Fruit fly (Drosophila melanogaster) whole organism, embryonic: ENCODE data around the gene dtn.
A peak's percentile ranks its signal among the peaks of the same experiment; 100 is the strongest.

Source experiments
- CG10462 ChIP-seq: fragments of 200-800 bp; sonication (Bioruptor generic); optimal IDR thresholded peaks from 2 replicates; lab custom pipeline; 2016; ENCODE audit warnings: missing biosample characterization, missing genetic modification characterization
- CG12744 ChIP-seq: fragments of 200-800 bp; sonication (Bioruptor generic); optimal IDR thresholded peaks from 2 replicates; lab custom pipeline; 2016; ENCODE audit warnings: missing biosample characterization, missing genetic modification characterization
- CG13123 ChIP-seq: fragments of 200-800 bp; sonication (Bioruptor generic); optimal IDR thresholded peaks from 2 replicates; lab custom pipeline; 2016; ENCODE audit warnings: missing biosample characterization, missing genetic modification characterization
- CG13424 ChIP-seq: fragments of 200-800 bp; sonication (Bioruptor generic); optimal IDR thresholded peaks from 2 replicates; lab custom pipeline; 2019; ENCODE audit warnings: missing biosample characterization, mild to moderate bottlenecking, missing genetic modification characterization, moderate library complexity
- CG16779 ChIP-seq: fragments of 200-800 bp; sonication (Bioruptor generic); IDR thresholded peaks from 2 replicates; pipeline ENCODE4 v1.3.6; 2022; ENCODE audit warnings: missing biosample characterization, missing genetic modification characterization
- CG17186 ChIP-seq: fragments of 200-800 bp; sonication (Bioruptor generic); optimal IDR thresholded peaks from 3 replicates; lab custom pipeline; 2017; ENCODE audit warnings: missing biosample characterization, missing genetic modification reagents, missing genetic modification characterization
- CG17912 ChIP-seq: fragments of 200-800 bp; sonication (Bioruptor generic); optimal IDR thresholded peaks from 2 replicates; lab custom pipeline; 2018; ENCODE audit warnings: missing biosample characterization, mild to moderate bottlenecking, missing genetic modification characterization
- CG1832 ChIP-seq: fragments of 200-800 bp; sonication (Bioruptor generic); optimal IDR thresholded peaks from 2 replicates; lab custom pipeline; 2017; ENCODE audit warnings: missing biosample characterization, mild to moderate bottlenecking, missing genetic modification characterization, inconsistent platforms
- CG18476 ChIP-seq: fragments of 200-800 bp; sonication (Bioruptor generic); optimal IDR thresholded peaks from 2 replicates; lab custom pipeline; 2016; ENCODE audit warnings: missing biosample characterization, mild to moderate bottlenecking, missing genetic modification characterization
- CG2678 ChIP-seq: fragments of 200-800 bp; sonication (Bioruptor generic); optimal IDR thresholded peaks from 3 replicates; lab custom pipeline; 2019; ENCODE audit warnings: missing biosample characterization, mild to moderate bottlenecking, missing genetic modification characterization, moderate library complexity
- CG42726 ChIP-seq: fragments of 200-800 bp; sonication (Bioruptor generic); IDR thresholded peaks from 2 replicates; pipeline ENCODE4 v1.3.6; 2022; ENCODE audit warnings: missing biosample characterization, missing genetic modification characterization; ENCODE audit not compliant: partially characterized antibody
- CG5953 ChIP-seq: fragments of 200-800 bp; sonication (Bioruptor generic); IDR thresholded peaks from 2 replicates; pipeline ENCODE4 v1.3.6; 2022; ENCODE audit warnings: missing biosample characterization, missing genetic modification characterization
- CG6854 ChIP-seq: fragments of 200-800 bp; sonication (Bioruptor generic); optimal IDR thresholded peaks from 3 replicates; lab custom pipeline; 2017; ENCODE audit warnings: missing biosample characterization, mild to moderate bottlenecking, missing genetic modification characterization
- CG7786 ChIP-seq: fragments of 200-800 bp; sonication (Bioruptor generic); optimal IDR thresholded peaks from 2 replicates; lab custom pipeline; 2016; ENCODE audit warnings: missing biosample characterization, missing genetic modification characterization
- CG8290 ChIP-seq, 3 experiments: fragments of 200-800 bp; sonication (Bioruptor generic); optimal IDR thresholded peaks; 2 replicates each; lab custom pipeline; 2016 to 2019; ENCODE audit warnings: missing biosample characterization in 3 of 3, missing genetic modification characterization in 3 of 3, mild to moderate bottlenecking in 2 of 3, moderate library complexity in 1 of 3
- CrebB ChIP-seq: fragments of 200-800 bp; sonication (Bioruptor generic); optimal IDR thresholded peaks from 3 replicates; lab custom pipeline; 2018; ENCODE audit warnings: missing biosample characterization, mild to moderate bottlenecking, missing genetic modification characterization
- Deaf1 ChIP-seq: fragments of 200-800 bp; optimal IDR thresholded peaks from 3 replicates; lab custom pipeline; 2019; ENCODE audit warnings: missing biosample characterization, mild to moderate bottlenecking, missing genetic modification characterization, moderate library complexity
- Dek ChIP-seq: fragments of 200-800 bp; sonication (Bioruptor generic); optimal IDR thresholded peaks from 3 replicates; lab custom pipeline; 2019; ENCODE audit warnings: missing biosample characterization, mild to moderate bottlenecking, missing genetic modification characterization, moderate library complexity
- Dip3 ChIP-seq: fragments of 200-800 bp; sonication (Bioruptor generic); optimal IDR thresholded peaks from 3 replicates; lab custom pipeline; 2016; ENCODE audit warnings: missing biosample characterization, missing genetic modification characterization
- Fer1 ChIP-seq: fragments of 200-800 bp; sonication (Bioruptor generic); optimal IDR thresholded peaks from 2 replicates; lab custom pipeline; 2017; ENCODE audit warnings: missing biosample characterization, mild to moderate bottlenecking, missing genetic modification characterization
- Mes4 ChIP-seq: fragments of 200-800 bp; sonication (Bioruptor generic); optimal IDR thresholded peaks from 2 replicates; lab custom pipeline; 2016; ENCODE audit warnings: missing biosample characterization, missing genetic modification characterization
- Mrtf ChIP-seq: fragments of 200-800 bp; sonication (Bioruptor generic); IDR thresholded peaks from 3 replicates; pipeline ENCODE4 v1.3.6; 2022; ENCODE audit warnings: missing biosample characterization, missing genetic modification characterization
- Opbp ChIP-seq: fragments of 200-800 bp; sonication (Bioruptor generic); IDR thresholded peaks from 3 replicates; pipeline ENCODE4 v1.3.6; 2022; ENCODE audit warnings: missing biosample characterization, missing genetic modification characterization; ENCODE audit not compliant: partially characterized antibody
- Pdp1 ChIP-seq, 2 experiments: fragments of 200-800 bp; sonication (Bioruptor generic); optimal IDR thresholded peaks; 3 replicates each; lab custom pipeline; 2016; ENCODE audit warnings: missing biosample characterization in 2 of 2, missing genetic modification characterization in 2 of 2, mild to moderate bottlenecking in 1 of 2, moderate library complexity in 1 of 2
- Ptx1 ChIP-seq: fragments of 200-800 bp; sonication (Bioruptor generic); IDR thresholded peaks from 2 replicates; pipeline ENCODE4 v1.3.6; 2022; ENCODE audit warnings: missing biosample characterization, missing genetic modification characterization
- Ravus ChIP-seq: fragments of 200-800 bp; sonication (Bioruptor generic); IDR thresholded peaks from 2 replicates; pipeline ENCODE4 v1.3.6; 2022; ENCODE audit warnings: missing biosample characterization, missing genetic modification characterization
- Six4 ChIP-seq: fragments of 200-800 bp; sonication (Bioruptor generic); optimal IDR thresholded peaks from 2 replicates; lab custom pipeline; 2016; ENCODE audit warnings: missing biosample characterization, missing genetic modification characterization
- Sox100B ChIP-seq: fragments of 200-800 bp; sonication (Bioruptor generic); optimal IDR thresholded peaks from 3 replicates; lab custom pipeline; 2018; ENCODE audit warnings: missing biosample characterization, mild to moderate bottlenecking, missing genetic modification characterization
- Sry-β ChIP-seq: fragments of 200-800 bp; sonication (Bioruptor generic); optimal IDR thresholded peaks from 2 replicates; lab custom pipeline; 2018; ENCODE audit warnings: missing biosample characterization, mild to moderate bottlenecking, missing genetic modification characterization, moderate library complexity
- Vsx1 ChIP-seq: fragments of 200-800 bp; sonication (Bioruptor generic); optimal IDR thresholded peaks from 2 replicates; lab custom pipeline; 2017; ENCODE audit warnings: missing biosample characterization, mild to moderate bottlenecking, missing genetic modification characterization, missing genetic modification reagents
- ara ChIP-seq: fragments of 200-800 bp; sonication (Bioruptor generic); IDR thresholded peaks from 2 replicates; pipeline ENCODE4 v1.3.6; 2022; ENCODE audit warnings: missing biosample characterization, missing genetic modification characterization
- bsh ChIP-seq, 2 experiments: fragments of 200-800 bp; sonication (Bioruptor generic); optimal IDR thresholded peaks; 2 replicates each; lab custom pipeline; 2017 to 2018; ENCODE audit warnings: mild to moderate bottlenecking in 2 of 2, missing biosample characterization in 2 of 2, missing genetic modification characterization in 2 of 2, moderate library complexity in 1 of 2
- ci ChIP-seq: fragments of 200-800 bp; sonication (Bioruptor generic); IDR thresholded peaks from 3 replicates; pipeline ENCODE4 v1.3.6; 2022; ENCODE audit warnings: missing biosample characterization, missing genetic modification characterization
- emc ChIP-seq: fragments of 200-800 bp; sonication (Bioruptor generic); optimal IDR thresholded peaks from 2 replicates; lab custom pipeline; 2016; ENCODE audit warnings: missing biosample characterization, missing genetic modification characterization
- fru ChIP-seq: fragments of >200 bp; optimal IDR thresholded peaks from 2 replicates; lab custom pipeline; 2017
- fu2 ChIP-seq: fragments of 200-800 bp; sonication (Bioruptor generic); optimal IDR thresholded peaks from 2 replicates; lab custom pipeline; 2016; ENCODE audit warnings: missing biosample characterization, missing genetic modification characterization
- ken ChIP-seq: fragments of 200-800 bp; sonication (Bioruptor generic); IDR thresholded peaks from 3 replicates; pipeline ENCODE4 v1.3.6; 2022; ENCODE audit warnings: missing biosample characterization, missing genetic modification characterization
- klu ChIP-seq: fragments of 200-800 bp; sonication (Bioruptor generic); IDR thresholded peaks from 2 replicates; pipeline ENCODE4 v1.3.6; 2022; ENCODE audit warnings: missing biosample characterization, missing genetic modification characterization
- knrl ChIP-seq: fragments of 200-800 bp; sonication (Bioruptor generic); IDR thresholded peaks from 3 replicates; pipeline ENCODE4 v1.3.6; 2022; ENCODE audit warnings: missing biosample characterization, missing genetic modification characterization; ENCODE audit not compliant: partially characterized antibody
- mam ChIP-seq: fragments of 200-800 bp; sonication (Bioruptor generic); optimal IDR thresholded peaks from 3 replicates; lab custom pipeline; 2016; ENCODE audit warnings: missing biosample characterization, missing genetic modification characterization
- nmo ChIP-seq: fragments of 200-800 bp; sonication (Bioruptor generic); optimal IDR thresholded peaks from 2 replicates; lab custom pipeline; 2018; ENCODE audit warnings: missing biosample characterization, mild to moderate bottlenecking, missing genetic modification characterization, moderate library complexity
- pan ChIP-seq, 4 experiments: fragments of >200 bp in 3 of 4; fragments of 200-800 bp in 1 of 4; sonication (Bioruptor generic) in 1 of 4; optimal IDR thresholded peaks in 3 of 4; IDR thresholded peaks in 1 of 4; 2 replicates each; pipeline versions ENCODE4 v1.3.6 to Lab custom; 2017 to 2022; ENCODE audit warnings: missing biosample characterization in 2 of 4, missing genetic modification characterization in 2 of 4, mixed read lengths in 1 of 4
- pzg ChIP-seq: fragments of 200-800 bp; sonication (Bioruptor generic); optimal IDR thresholded peaks from 3 replicates; lab custom pipeline; 2018; ENCODE audit warnings: missing biosample characterization, mild to moderate bottlenecking, missing genetic modification characterization, moderate library complexity
- sr ChIP-seq: fragments of 200-800 bp; sonication (Bioruptor generic); IDR thresholded peaks from 3 replicates; pipeline ENCODE4 v1.3.6; 2022; ENCODE audit warnings: missing biosample characterization, missing genetic modification characterization
- tgo ChIP-seq: fragments of 200-800 bp; sonication (Bioruptor generic); IDR thresholded peaks from 3 replicates; pipeline ENCODE4 v1.3.6; 2022; ENCODE audit warnings: missing biosample characterization, missing genetic modification characterization
- vfl ChIP-seq: fragments of 200-800 bp; sonication (Bioruptor generic); optimal IDR thresholded peaks from 2 replicates; lab custom pipeline; 2016; ENCODE audit warnings: missing biosample characterization, missing genetic modification characterization
- wdn ChIP-seq: fragments of 200-800 bp; sonication (Bioruptor generic); IDR thresholded peaks from 2 replicates; pipeline ENCODE4 v1.3.6; 2022; ENCODE audit warnings: missing biosample characterization, missing genetic modification characterization

dtn gene

DNA sequence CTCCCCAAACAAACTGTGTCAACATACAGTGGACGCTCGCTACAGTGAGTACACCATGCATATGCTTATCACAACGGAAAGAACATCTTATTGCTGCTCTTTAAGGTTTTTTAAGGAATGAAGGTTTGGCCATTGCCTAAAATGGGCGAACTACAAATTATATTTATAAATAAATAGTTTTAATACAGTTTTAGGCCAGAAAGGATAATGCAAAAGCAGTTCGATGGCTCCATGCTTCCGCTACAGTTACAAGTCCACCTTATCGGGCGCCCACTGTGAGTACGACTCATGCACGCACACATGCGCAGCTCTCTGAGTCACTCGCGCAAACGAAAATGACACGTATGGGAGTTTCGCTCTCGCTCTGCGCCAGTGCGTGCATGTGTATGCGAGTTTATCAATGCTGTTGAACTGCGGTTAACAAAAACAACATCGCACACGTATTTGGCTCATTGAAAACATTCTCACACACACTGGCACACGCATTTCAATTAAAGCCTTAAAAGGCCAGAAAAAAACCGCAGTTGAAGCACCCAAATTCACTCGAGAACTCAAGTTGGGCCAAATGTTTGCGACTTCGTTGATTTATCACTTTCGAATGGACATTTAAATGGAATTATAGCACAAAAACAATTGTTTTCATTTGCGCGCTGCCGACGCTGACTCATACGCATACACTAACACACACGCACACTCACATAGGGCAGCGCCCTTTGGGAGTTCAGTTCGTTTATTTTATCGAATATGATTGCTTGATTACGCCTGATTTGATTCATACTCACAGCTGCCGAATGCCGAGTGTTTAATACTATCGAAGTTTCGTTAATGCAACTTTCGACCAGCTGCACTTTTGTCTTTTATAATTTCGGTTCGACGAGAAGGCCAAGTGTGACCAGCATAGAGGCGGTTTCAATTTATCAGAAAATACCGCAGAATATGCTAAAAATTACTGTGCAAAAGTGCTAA, 939 bp upstream of the dtn start, which contains the start of gene sqh (continued):
- peak; percentile 63 for TF ChIP-seq Dip3 (GFP tag; lab: Kevin White, UChicago)
- no peak for TF ChIP-seq emc
- peak; percentile 44 for TF ChIP-seq CG12744
- TF ChIP-seq Dek: peak; percentile 88
- peak; percentile 3 for TF ChIP-seq Mes4 (GFP tag; lab: Kevin White, UChicago)
- peak; percentile 92 for TF ChIP-seq CG2678 (tag; lab: Kevin White, UChicago)
- peak; percentile 81 for TF ChIP-seq Ravus (GFP tag; lab: Robert Waterston, UW)
- peak; percentile 91 for TF ChIP-seq Fer1
- TF ChIP-seq Mrtf (GFP tag; lab: Robert Waterston, UW): peak; percentile 86
- TF ChIP-seq CG6854 (GFP tag; lab: Kevin White, UChicago): peak; percentile 76
- TF ChIP-seq klu: peak; percentile 82
- no peak for TF ChIP-seq pan (optimal IDR thresholded peaks at IDR 0.05; lab: Kevin White, UChicago)
- peak in 1 of 2 experiments; percentile 87 for TF ChIP-seq pan (GFP tag; optimal IDR thresholded peaks at IDR 0.05 in 1 of 2, IDR thresholded peaks at IDR 0.05 in 1 of 2)
- no peak for TF ChIP-seq Opbp (GFP tag; lab: Robert Waterston, UW)
- peak; percentile 86 for TF ChIP-seq ara (GFP tag; lab: Robert Waterston, UW)
- TF ChIP-seq CG16779 (GFP tag; lab: Robert Waterston, UW): peak; percentile 60; the same call in 1 of the 2 replicates
- TF ChIP-seq fru: no peak
- peak; percentile 91 for TF ChIP-seq tgo (GFP tag; lab: Robert Waterston, UW)
- peak; percentile 60 for TF ChIP-seq CG8290 (GFP tag; optimal IDR thresholded peaks at IDR 0.05; lab: Kevin White, UChicago)
- peak in 1 of 2 experiments; percentile 55 for TF ChIP-seq CG8290 (tag; optimal IDR thresholded peaks at IDR 0.05; lab: Kevin White, UChicago)
- TF ChIP-seq CG17186 (GFP tag; lab: Kevin White, UChicago): peak; percentile 24
- TF ChIP-seq CG17912 (GFP tag; lab: Kevin White, UChicago): peak; percentile 68
- peak; percentile 28 for TF ChIP-seq Sry-β
- TF ChIP-seq wdn (GFP tag; lab: Robert Waterston, UW): peak; percentile 85
- peak; percentile 74 for TF ChIP-seq CG18476 (GFP tag; lab: Kevin White, UChicago)
- peak; percentile 88 for TF ChIP-seq ci (GFP tag; lab: Robert Waterston, UW)
- no peak for TF ChIP-seq fu2
- TF ChIP-seq CG7786 (GFP tag; lab: Kevin White, UChicago): peak; percentile 42
- 0 out of 3 replicates have a peak, but pooled peaks have one; percentile 15 for TF ChIP-seq knrl
- TF ChIP-seq ken (GFP tag; lab: Robert Waterston, UW): peak; percentile 92
- peak; percentile 40 to 56 for TF ChIP-seq Pdp1 (GFP tag; optimal IDR thresholded peaks at IDR 0.05; lab: Kevin White, UChicago)
- TF ChIP-seq CG42726 (GFP tag; lab: Robert Waterston, UW): no peak
- TF ChIP-seq pzg (GFP tag; lab: Kevin White, UChicago): no peak
- TF ChIP-seq nmo (GFP tag; lab: Kevin White, UChicago): peak; percentile 92
- peak; percentile 63 for TF ChIP-seq vfl
- peak; percentile 83 for TF ChIP-seq CrebB (tag; lab: Kevin White, UChicago)
- TF ChIP-seq Ptx1: peak; percentile 94
- TF ChIP-seq CG1832 (GFP tag; lab: Kevin White, UChicago): no peak
- TF ChIP-seq Vsx1 (GFP tag; lab: Kevin White, UChicago): peak; percentile 83
- TF ChIP-seq CG13424: peak; percentile 92
- TF ChIP-seq Deaf1 (tag; lab: Kevin White, UChicago): peak; percentile 55
- TF ChIP-seq Sox100B (GFP tag; lab: Kevin White, UChicago): peak; percentile 90
- TF ChIP-seq CG10462 (GFP tag; lab: Kevin White, UChicago): peak; percentile 52
- TF ChIP-seq CG13123 (GFP tag; lab: Kevin White, UChicago): peak; percentile 51
- TF ChIP-seq sr: no peak; the same call in 2 of the 3 replicates
- TF ChIP-seq CG5953 (GFP tag; lab: Robert Waterston, UW): peak; percentile 77
- peak; percentile 72 to 86 for TF ChIP-seq bsh (GFP tag; optimal IDR thresholded peaks at IDR 0.05; lab: Kevin White, UChicago)
- TF ChIP-seq mam: peak; percentile 54
- peak; percentile 56 for TF ChIP-seq Six4
